Fruit fly (Drosophila melanogaster): ENCODE results near the gene alpha4GT1.
A peak's percentile ranks its signal among the peaks of the same experiment; 100 is the strongest.

alpha4GT1 gene

dm6 chr2L:3058772-3059623 is 36.1 kb upstream of the alpha4GT1 start (continued):
- TF ChIP-seq Doc3 (GFP tag; IDR thresholded peaks at IDR 0.05; ENCODE audit: partially characterized antibody) (no peak), Hmr (GFP tag; optimal IDR thresholded peaks at IDR 0.05) (peak; percentile 48), CG7556 (GFP tag; optimal IDR thresholded peaks at IDR 0.05) (peak; percentile 40), grau (tag; optimal IDR thresholded peaks at IDR 0.05) (peak; percentile 11), zfh1 (GFP tag; IDR thresholded peaks at IDR 0.05) (peak; percentile 44; the same call in 1 of the 3 replicates), Dbx (GFP tag; IDR thresholded peaks at IDR 0.05) (0 out of 3 replicates have a peak, but pooled peaks have one; percentile 25), CG30431 (GFP tag; optimal IDR thresholded peaks at IDR 0.05) (no peak), dysf (GFP tag; IDR thresholded peaks at IDR 0.05) (peak; percentile 67), ewg (GFP tag; optimal IDR thresholded peaks at IDR 0.05) (peak; percentile 86), sob (GFP tag; IDR thresholded peaks at IDR 0.05) (peak; percentile 43; the same call in 1 of the 2 replicates), MBD-R2 (GFP tag; IDR thresholded peaks at IDR 0.05) (peak; percentile 7; the same call in 1 of the 2 replicates), Dp (GFP tag; optimal IDR thresholded peaks at IDR 0.05) (peak; percentile 21), mam (GFP tag; optimal IDR thresholded peaks at IDR 0.05) (peak; percentile 52), sens (GFP tag) (peak; percentile 15), sug (tag; optimal IDR thresholded peaks at IDR 0.05) (peak; percentile 61), CG9817 (tag; optimal IDR thresholded peaks at IDR 0.05) (peak; percentile 29), Hr3 (GFP tag; optimal IDR thresholded peaks at IDR 0.05) (no peak), Trl (optimal IDR thresholded peaks at IDR 0.05) (peak; percentile 27 to 32), Trl (GFP tag; optimal IDR thresholded peaks at IDR 0.05) (no peak), Fer3 (tag; optimal IDR thresholded peaks at IDR 0.05) (peak; percentile 30), Usf (GFP tag; optimal IDR thresholded peaks at IDR 0.05) (peak; percentile 28), CG11085 (GFP tag; IDR thresholded peaks at IDR 0.05) (peak; percentile 44; the same call in 1 of the 2 replicates), CkIIα-i1 (GFP tag; IDR thresholded peaks at IDR 0.05) (no peak), ind (GFP tag; optimal IDR thresholded peaks at IDR 0.05) (peak; percentile 5), Hand (GFP tag; optimal IDR thresholded peaks at IDR 0.05) (no peak), Oli (tag; optimal IDR thresholded peaks at IDR 0.05) (peak; percentile 2), PHDP (tag; optimal IDR thresholded peaks at IDR 0.05) (no peak), CG7839 (tag; optimal IDR thresholded peaks at IDR 0.05) (no peak), Pdp1 (GFP tag; optimal IDR thresholded peaks at IDR 0.05) (peak in 1 of 2 experiments; percentile 23), Opbp (GFP tag; IDR thresholded peaks at IDR 0.05; ENCODE audit: partially characterized antibody) (no peak), Rx (GFP tag; IDR thresholded peaks at IDR 0.05) (0 out of 2 replicates have a peak, but pooled peaks have one; percentile 21), CG33213 (GFP tag; optimal IDR thresholded peaks at IDR 0.05) (no peak), Ets65A (GFP tag) (no peak), Bdp1 (GFP tag; optimal IDR thresholded peaks at IDR 0.05) (no peak), HLH54F (GFP tag; optimal IDR thresholded peaks at IDR 0.05) (peak; percentile 41), tna (GFP tag; IDR thresholded peaks at IDR 0.05; ENCODE audit: partially characterized antibody) (no peak), CG11247 (GFP tag; IDR thresholded peaks at IDR 0.05) (peak; percentile 43; the same call in 1 of the 2 replicates), salm (tag; optimal IDR thresholded peaks at IDR 0.05) (no peak), CG15514 (GFP tag; optimal IDR thresholded peaks at IDR 0.05) (peak; percentile 21), CG10209 (GFP tag; optimal IDR thresholded peaks at IDR 0.05) (peak; percentile 21), otp (GFP tag; IDR thresholded peaks at IDR 0.05) (no peak), fu2 (GFP tag; optimal IDR thresholded peaks at IDR 0.05) (peak; percentile 45), chinmo (GFP tag; IDR thresholded peaks at IDR 0.05; ENCODE audit: partially characterized antibody) (peak; percentile 80; the same call in 2 of the 4 replicates), CG11696 (GFP tag; IDR thresholded peaks at IDR 0.05) (0 out of 2 replicates have a peak, but pooled peaks have one; percentile 36), E2f2 (GFP tag; IDR thresholded peaks at IDR 0.05) (peak; percentile 43; the same call in 1 of the 2 replicates), Gug (GFP tag; IDR thresholded peaks at IDR 0.05) (peak; percentile 20; the same call in 1 of the 4 replicates), CoRest (tag; optimal IDR thresholded peaks at IDR 0.05) (peak; percentile 21), tio (GFP tag; optimal IDR thresholded peaks at IDR 0.05) (no peak)

Measured in whole organism, embryonic.